Fruit fly (Drosophila melanogaster) whole organism, embryonic: ENCODE results near the gene NimB3.

Experiments
- Adf1 ChIP-seq: fragments of 200-800 bp; sonication (Bioruptor generic); IDR thresholded peaks from 2 replicates; pipeline ENCODE4 v1.3.6; 2022; ENCODE audit warnings: missing biosample characterization, missing genetic modification characterization
- CG10543 ChIP-seq: fragments of 200-800 bp; sonication (Bioruptor generic); optimal IDR thresholded peaks from 3 replicates; lab custom pipeline; 2017; ENCODE audit warnings: missing biosample characterization, mild to moderate bottlenecking, missing genetic modification characterization, moderate library complexity
- CG10565 ChIP-seq: fragments of 200-800 bp; sonication (Bioruptor generic); optimal IDR thresholded peaks from 3 replicates; lab custom pipeline; 2016; ENCODE audit warnings: missing biosample characterization, mild to moderate bottlenecking, missing genetic modification characterization
- CG10654 ChIP-seq: fragments of 200-800 bp; sonication (Bioruptor generic); optimal IDR thresholded peaks from 2 replicates; lab custom pipeline; 2016; ENCODE audit warnings: missing biosample characterization, missing genetic modification characterization
- CG11504 ChIP-seq: fragments of 200-800 bp; sonication (Bioruptor generic); optimal IDR thresholded peaks from 3 replicates; lab custom pipeline; 2019; ENCODE audit warnings: missing biosample characterization, mild to moderate bottlenecking, missing genetic modification characterization, moderate library complexity
- CG11560 ChIP-seq: fragments of 200-800 bp; sonication (Bioruptor generic); IDR thresholded peaks from 3 replicates; pipeline ENCODE4 v1.3.6; 2022; ENCODE audit warnings: missing biosample characterization, missing genetic modification characterization
- CG12391 ChIP-seq: fragments of 200-800 bp; sonication (Bioruptor generic); optimal IDR thresholded peaks from 3 replicates; lab custom pipeline; 2018; ENCODE audit warnings: missing biosample characterization, mild to moderate bottlenecking, missing genetic modification characterization, moderate library complexity
- CG13775 ChIP-seq: fragments of 200-800 bp; sonication (Bioruptor generic); optimal IDR thresholded peaks from 3 replicates; lab custom pipeline; 2017; ENCODE audit warnings: missing biosample characterization, mild to moderate bottlenecking, missing genetic modification characterization
- CG14667 ChIP-seq: fragments of 200-800 bp; sonication (Bioruptor generic); IDR thresholded peaks from 2 replicates; pipeline ENCODE4 v1.3.6; 2022; ENCODE audit warnings: missing biosample characterization, missing genetic modification characterization
- CG15514 ChIP-seq: fragments of 200-800 bp; sonication (Bioruptor generic); optimal IDR thresholded peaks from 3 replicates; lab custom pipeline; 2017; ENCODE audit warnings: missing biosample characterization, missing genetic modification characterization, mild to moderate bottlenecking, moderate library complexity, missing genetic modification reagents
- CG17612 ChIP-seq: fragments of 200-800 bp; sonication (Bioruptor generic); IDR thresholded peaks from 2 replicates; pipeline ENCODE4 v1.3.6; 2022; ENCODE audit warnings: missing biosample characterization, missing genetic modification characterization
- CG18619 ChIP-seq: fragments of 200-800 bp; sonication (Bioruptor generic); optimal IDR thresholded peaks from 3 replicates; lab custom pipeline; 2017; ENCODE audit warnings: missing biosample characterization, mild to moderate bottlenecking, missing genetic modification characterization
- CG2116 ChIP-seq: fragments of 200-800 bp; sonication (Bioruptor generic); optimal IDR thresholded peaks from 3 replicates; lab custom pipeline; 2018; ENCODE audit warnings: missing biosample characterization, mild to moderate bottlenecking, missing genetic modification characterization
- CG2202 ChIP-seq: fragments of 200-800 bp; sonication (Bioruptor generic); optimal IDR thresholded peaks from 2 replicates; lab custom pipeline; 2018; ENCODE audit warnings: missing biosample characterization, mild to moderate bottlenecking, missing genetic modification characterization
- CG2889 ChIP-seq: fragments of 200-800 bp; sonication (Bioruptor generic); IDR thresholded peaks from 3 replicates; pipeline ENCODE4 v1.3.6; 2022; ENCODE audit warnings: missing biosample characterization, missing genetic modification characterization
- CG31224 ChIP-seq: fragments of 200-800 bp; sonication (Bioruptor generic); IDR thresholded peaks from 2 replicates; pipeline ENCODE4 v1.3.6; 2022; ENCODE audit warnings: missing biosample characterization, missing genetic modification characterization
- CG31388 ChIP-seq: fragments of 200-800 bp; sonication (Bioruptor generic); optimal IDR thresholded peaks from 2 replicates; lab custom pipeline; 2016; ENCODE audit warnings: missing biosample characterization, missing genetic modification characterization
- CG31441 ChIP-seq: fragments of 200-800 bp; sonication (Bioruptor generic); IDR thresholded peaks from 2 replicates; pipeline ENCODE4 v1.3.6; 2022; ENCODE audit warnings: missing biosample characterization, missing genetic modification characterization
- CG6175 ChIP-seq: fragments of 200-800 bp; sonication (Bioruptor generic); IDR thresholded peaks from 3 replicates; pipeline ENCODE4 v1.3.6; 2022; ENCODE audit warnings: missing biosample characterization, missing genetic modification characterization
- CG9876 ChIP-seq: fragments of 200-800 bp; sonication (Bioruptor generic); optimal IDR thresholded peaks from 2 replicates; lab custom pipeline; 2016; ENCODE audit warnings: missing biosample characterization, missing genetic modification characterization
- Drgx ChIP-seq: fragments of 200-800 bp; sonication (Bioruptor generic); IDR thresholded peaks from 2 replicates; pipeline ENCODE4 v1.3.6; 2022; ENCODE audit warnings: missing biosample characterization, missing genetic modification characterization
- H15 ChIP-seq: fragments of 200-800 bp; sonication (Bioruptor generic); IDR thresholded peaks from 3 replicates; pipeline ENCODE4 v1.3.6; 2022; ENCODE audit warnings: missing biosample characterization, missing genetic modification characterization
- Hmx ChIP-seq: fragments of 200-800 bp; sonication (Bioruptor generic); optimal IDR thresholded peaks from 2 replicates; lab custom pipeline; 2016; ENCODE audit warnings: missing biosample characterization, missing genetic modification characterization
- Jarid2 ChIP-seq: fragments of 200-800 bp; sonication (Bioruptor generic); optimal IDR thresholded peaks from 3 replicates; lab custom pipeline; 2017; ENCODE audit warnings: mild to moderate bottlenecking, missing biosample characterization, missing genetic modification reagents, missing genetic modification characterization
- PHDP ChIP-seq: fragments of 200-800 bp; sonication (Bioruptor generic); optimal IDR thresholded peaks from 3 replicates; lab custom pipeline; 2018; ENCODE audit warnings: missing biosample characterization, mild to moderate bottlenecking, missing genetic modification characterization, moderate library complexity
- Sox100B ChIP-seq: fragments of 200-800 bp; sonication (Bioruptor generic); optimal IDR thresholded peaks from 3 replicates; lab custom pipeline; 2018; ENCODE audit warnings: missing biosample characterization, mild to moderate bottlenecking, missing genetic modification characterization
- Sox102F ChIP-seq: fragments of 200-800 bp; sonication (Bioruptor generic); optimal IDR thresholded peaks from 2 replicates; lab custom pipeline; 2018; ENCODE audit warnings: missing biosample characterization, mild to moderate bottlenecking, missing genetic modification characterization, moderate library complexity
- Trl ChIP-seq, 3 experiments: fragments of >200 bp in 2 of 3; fragments of 200-800 bp in 1 of 3; sonication (Bioruptor generic) in 1 of 3; optimal IDR thresholded peaks; 2 replicates in 1 of 3; 3 replicates in 2 of 3; lab custom pipeline; 2016 to 2017; ENCODE audit warnings: missing biosample characterization in 1 of 3, missing genetic modification characterization in 1 of 3
- YL-1 ChIP-seq: fragments of 200-800 bp; sonication (Bioruptor generic); optimal IDR thresholded peaks from 3 replicates; lab custom pipeline; 2017; ENCODE audit warnings: missing biosample characterization, mild to moderate bottlenecking, missing genetic modification characterization
- cas ChIP-seq: fragments of 200-800 bp; sonication (Bioruptor generic); IDR thresholded peaks from 2 replicates; pipeline ENCODE4 v1.3.6; 2022; ENCODE audit warnings: missing biosample characterization, missing genetic modification characterization
- cg ChIP-seq: fragments of 200-800 bp; sonication (Bioruptor generic); optimal IDR thresholded peaks from 3 replicates; lab custom pipeline; 2019; ENCODE audit warnings: missing biosample characterization, mild to moderate bottlenecking, missing genetic modification characterization, moderate library complexity
- chinmo ChIP-seq: fragments of 200-800 bp; sonication (Bioruptor generic); IDR thresholded peaks from 4 replicates; pipeline ENCODE4 v1.3.6; 2022; ENCODE audit warnings: missing biosample characterization, missing genetic modification characterization; ENCODE audit not compliant: partially characterized antibody
- ftz-f1 ChIP-seq: fragments of 200-800 bp; sonication (Bioruptor generic); optimal IDR thresholded peaks from 2 replicates; lab custom pipeline; 2016; ENCODE audit warnings: missing biosample characterization, missing genetic modification characterization
- gem ChIP-seq: fragments of 200-800 bp; sonication (Bioruptor generic); optimal IDR thresholded peaks from 2 replicates; lab custom pipeline; 2019; ENCODE audit warnings: missing biosample characterization, mild to moderate bottlenecking, missing genetic modification characterization, moderate library complexity
- gro ChIP-seq: fragments of 200-800 bp; sonication (Bioruptor generic); optimal IDR thresholded peaks from 2 replicates; lab custom pipeline; 2016; ENCODE audit warnings: missing biosample characterization, missing genetic modification characterization
- klu ChIP-seq: fragments of 200-800 bp; sonication (Bioruptor generic); IDR thresholded peaks from 2 replicates; pipeline ENCODE4 v1.3.6; 2022; ENCODE audit warnings: missing biosample characterization, missing genetic modification characterization
- knrl ChIP-seq: fragments of 200-800 bp; sonication (Bioruptor generic); IDR thresholded peaks from 3 replicates; pipeline ENCODE4 v1.3.6; 2022; ENCODE audit warnings: missing biosample characterization, missing genetic modification characterization; ENCODE audit not compliant: partially characterized antibody
- seq ChIP-seq: fragments of 200-800 bp; sonication (Bioruptor generic); IDR thresholded peaks from 2 replicates; pipeline ENCODE4 v1.3.6; 2022; ENCODE audit warnings: missing biosample characterization, missing genetic modification characterization
- wor ChIP-seq: fragments of 200-800 bp; sonication (Bioruptor generic); IDR thresholded peaks from 2 replicates; pipeline ENCODE4 v1.3.6; 2022; ENCODE audit warnings: missing biosample characterization, missing genetic modification characterization
- zf30C ChIP-seq: fragments of 200-800 bp; sonication (Bioruptor generic); optimal IDR thresholded peaks from 3 replicates; lab custom pipeline; 2018; ENCODE audit warnings: missing biosample characterization, mild to moderate bottlenecking, missing genetic modification characterization

NimB3 gene

dm6 chr2L:13934542-13935065 lies 33.2 kb downstream of the NimB3 start, which contains the start of gene Vajk2:
Gene Vajk2 (minus strand): TSS chr2L:13934692.
- TF ChIP-seq seq (GFP tag; lab: Robert Waterston, UW), result 0 out of 2 replicates have a peak, but pooled peaks have one; percentile 14
- peak; percentile 68 for TF ChIP-seq Adf1 (GFP tag; lab: Robert Waterston, UW)
- no peak for TF ChIP-seq CG10543 (GFP tag; lab: Kevin White, UChicago)
- 0 out of 2 replicates have a peak, but pooled peaks have one; percentile 13 for TF ChIP-seq CG31224
- TF ChIP-seq Hmx (GFP tag; lab: Kevin White, UChicago), result no peak
- 0 out of 2 replicates have a peak, but pooled peaks have one; percentile 34 for TF ChIP-seq CG17612 (GFP tag; lab: Robert Waterston, UW)
- no peak for TF ChIP-seq CG11560
- 0 out of 4 replicates have a peak, but pooled peaks have one; percentile 61 for TF ChIP-seq chinmo (GFP tag; lab: Robert Waterston, UW)
- TF ChIP-seq cg, result peak; percentile 31
- no peak for TF ChIP-seq klu (GFP tag; lab: Robert Waterston, UW)
- no peak for TF ChIP-seq PHDP
- no peak for TF ChIP-seq zf30C (GFP tag; lab: Kevin White, UChicago)
- TF ChIP-seq Sox100B (GFP tag; lab: Kevin White, UChicago), result no peak
- no peak for TF ChIP-seq knrl (GFP tag; lab: Robert Waterston, UW)
- TF ChIP-seq CG2116 (GFP tag; lab: Kevin White, UChicago), result no peak
- TF ChIP-seq CG6175 (GFP tag; lab: Robert Waterston, UW), result peak; percentile 58; the same call in 1 of the 3 replicates
- no peak for TF ChIP-seq CG15514 (GFP tag; lab: Kevin White, UChicago)
- TF ChIP-seq CG9876, result no peak
- TF ChIP-seq cas (GFP tag; lab: Robert Waterston, UW), result no peak
- peak in 1 of 2 experiments; percentile 9 for TF ChIP-seq Trl (optimal IDR thresholded peaks at IDR 0.05; lab: Kevin White, UChicago)
- no peak for TF ChIP-seq Trl (GFP tag; optimal IDR thresholded peaks at IDR 0.05; lab: Kevin White, UChicago)

DNA sequence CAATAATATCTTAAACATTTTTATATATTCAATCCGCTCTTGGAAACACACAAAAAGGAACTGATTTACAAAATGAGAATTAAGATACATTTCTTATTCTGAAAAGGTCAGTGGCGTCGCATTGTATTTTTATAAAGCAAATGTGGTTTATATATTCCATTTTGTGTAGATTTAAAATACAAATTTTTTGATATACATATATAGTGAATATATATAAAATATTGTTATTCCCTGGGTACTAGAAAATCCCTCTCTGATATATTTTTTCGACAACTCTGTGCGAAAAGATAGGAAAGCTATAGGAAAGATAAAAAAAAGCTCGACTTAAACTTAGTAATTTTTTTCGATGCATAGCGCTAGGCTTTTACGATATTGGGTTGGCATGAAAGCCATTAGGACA lies 36.5 kb downstream of the NimB3 start, which contains the start of gene CG42711:
TSS of gene CG42711 (minus strand) at position 45 of the 400 bp plus-strand sequence.
- TF ChIP-seq CG10565, result no peak
- no peak for TF ChIP-seq zf30C (GFP tag; lab: Kevin White, UChicago)
- no peak for TF ChIP-seq CG2202 (tag; lab: Kevin White, UChicago)
- TF ChIP-seq CG31388, result no peak
- TF ChIP-seq CG12391 (tag; lab: Kevin White, UChicago), result no peak
- no peak for TF ChIP-seq gro (GFP tag; lab: Kevin White, UChicago)
- peak; percentile 23 for TF ChIP-seq gem
- no peak for TF ChIP-seq CG13775 (GFP tag; lab: Kevin White, UChicago)
- TF ChIP-seq CG10654 (GFP tag; lab: Kevin White, UChicago), result no peak
- TF ChIP-seq Drgx (GFP tag; lab: Robert Waterston, UW), result peak; percentile 72
- TF ChIP-seq H15, result no peak
- no peak for TF ChIP-seq CG31441 (GFP tag; lab: Robert Waterston, UW)
- peak; percentile 6 for TF ChIP-seq CG11504 (tag; lab: Kevin White, UChicago)
- no peak for TF ChIP-seq Jarid2 (GFP tag; lab: Kevin White, UChicago)
- no peak for TF ChIP-seq CG2889 (GFP tag; lab: Robert Waterston, UW)
- TF ChIP-seq wor (GFP tag; lab: Robert Waterston, UW), result no peak
- no peak for TF ChIP-seq CG18619 (GFP tag; lab: Kevin White, UChicago)
- no peak for TF ChIP-seq CG14667 (GFP tag; lab: Robert Waterston, UW)
- no peak for TF ChIP-seq ftz-f1 (GFP tag; lab: Kevin White, UChicago)
- TF ChIP-seq Sox102F (GFP tag; lab: Kevin White, UChicago), result peak; percentile 25
- TF ChIP-seq YL-1 (GFP tag; lab: Kevin White, UChicago), result no peak
- TF ChIP-seq, all 482 proteins: peak for 4
